Fruit fly (Drosophila melanogaster): ENCODE results near the gene CG33543.

Gene CG33543

dm6 chr2L:1989278-1989918 is 16.7 kb downstream of the CG33543 start:
- TF ChIP-seq eg (GFP tag; IDR thresholded peaks at IDR 0.05) = no peak
- peak; percentile 15 for TF ChIP-seq CG6808 (GFP tag; optimal IDR thresholded peaks at IDR 0.05)
- TF ChIP-seq CG8632 (GFP tag; optimal IDR thresholded peaks at IDR 0.05) = no peak
- no peak for TF ChIP-seq Ets21C (GFP tag; optimal IDR thresholded peaks at IDR 0.05)
- no peak for TF ChIP-seq salr (GFP tag; optimal IDR thresholded peaks at IDR 0.05)
- TF ChIP-seq CG6163 (GFP tag; IDR thresholded peaks at IDR 0.05) = peak; percentile 13; the same call in 1 of the 3 replicates
- peak in 1 of 2 experiments; percentile 23 for TF ChIP-seq ss (GFP tag; optimal IDR thresholded peaks at IDR 0.05)
- TF ChIP-seq CG8319 (GFP tag; optimal IDR thresholded peaks at IDR 0.05) = no peak
- TF ChIP-seq esn (GFP tag; optimal IDR thresholded peaks at IDR 0.05) = peak; percentile 20
- peak; percentile 99 for TF ChIP-seq svp (GFP tag)
- TF ChIP-seq Lpt (GFP tag; optimal IDR thresholded peaks at IDR 0.05) = no peak
- TF ChIP-seq Eip93F (GFP tag; optimal IDR thresholded peaks at IDR 0.05) = peak; percentile 63
- peak; percentile 26 for TF ChIP-seq CG31627 (GFP tag; optimal IDR thresholded peaks at IDR 0.05)
- TF ChIP-seq fkh (GFP tag; optimal IDR thresholded peaks at IDR 0.05) = no peak
- no peak for TF ChIP-seq spab (GFP tag; optimal IDR thresholded peaks at IDR 0.05)
- no peak for TF ChIP-seq CG3032 (tag; optimal IDR thresholded peaks at IDR 0.05)
- no peak for TF ChIP-seq OdsH (GFP tag; optimal IDR thresholded peaks at IDR 0.05)
- peak; percentile 35 for TF ChIP-seq Sox102F (GFP tag; optimal IDR thresholded peaks at IDR 0.05)
- TF ChIP-seq Eip78C (GFP tag) = peak; percentile 35
- no peak for TF ChIP-seq CG11762 (GFP tag; optimal IDR thresholded peaks at IDR 0.05; ENCODE audit: insufficient read depth)
- TF ChIP-seq Gug (GFP tag; IDR thresholded peaks at IDR 0.05) = no peak
- TF ChIP-seq CG6792 (GFP tag; optimal IDR thresholded peaks at IDR 0.05) = no peak
- no peak for TF ChIP-seq pdm3 (GFP tag; optimal IDR thresholded peaks at IDR 0.05)
- no peak for TF ChIP-seq Hr4 (GFP tag; optimal IDR thresholded peaks at IDR 0.05)
- TF ChIP-seq Sox14 (GFP tag; optimal IDR thresholded peaks at IDR 0.05) = peak; percentile 90
- TF ChIP-seq net (GFP tag; optimal IDR thresholded peaks at IDR 0.05) = peak; percentile 23
- no peak for TF ChIP-seq achi (GFP tag; optimal IDR thresholded peaks at IDR 0.05)
- TF ChIP-seq acj6 (GFP tag; optimal IDR thresholded peaks at IDR 0.05) = no peak
- TF ChIP-seq CG15336 (GFP tag; IDR thresholded peaks at IDR 0.05) = no peak
- TF ChIP-seq CG16779 (tag; optimal IDR thresholded peaks at IDR 0.05) = no peak
- TF ChIP-seq CG4318 (GFP tag; optimal IDR thresholded peaks at IDR 0.05) = no peak
- TF ChIP-seq vri (GFP tag; optimal IDR thresholded peaks at IDR 0.05) = peak; percentile 59
- TF ChIP-seq cyc (GFP tag; optimal IDR thresholded peaks at IDR 0.05) = no peak
- peak; percentile 37 for TF ChIP-seq Met (GFP tag; optimal IDR thresholded peaks at IDR 0.05)
- no peak for TF ChIP-seq CG10631 (GFP tag; optimal IDR thresholded peaks at IDR 0.05)
- TF ChIP-seq Hr39 (GFP tag; optimal IDR thresholded peaks at IDR 0.05) = no peak
- TF ChIP-seq dsx (GFP tag; optimal IDR thresholded peaks at IDR 0.05; ENCODE audit: poor library complexity, severe bottlenecking) = peak; percentile 11
- TF ChIP-seq CG34406 (GFP tag; optimal IDR thresholded peaks at IDR 0.05) = no peak
- TF ChIP-seq Smox (GFP tag; optimal IDR thresholded peaks at IDR 0.05) = peak; percentile 10
- TF ChIP-seq CG6276 (GFP tag; optimal IDR thresholded peaks at IDR 0.05) = no peak

dm6 chr2L:1988192-1988561 is 17.9 kb downstream of the CG33543 start, which contains the start of gene Npc2a:
Gene Npc2a (plus strand): TSS chr2L:1988290.
- TF ChIP-seq CG3919 (GFP tag; optimal IDR thresholded peaks at IDR 0.05) (peak; percentile 3), Eip78C (GFP tag) (peak; percentile 28), svp (GFP tag) (peak; percentile 63), ss (GFP tag; optimal IDR thresholded peaks at IDR 0.05) (no peak)
